Fruit fly (Drosophila melanogaster) whole organism, embryonic: ENCODE measurements around the gene CG13876.

Experiments used
- Atf6 ChIP-seq: fragments of 200-800 bp; sonication (Bioruptor generic); IDR thresholded peaks from 2 replicates; pipeline ENCODE4 v1.3.6; 2022; ENCODE audit warnings: missing biosample characterization, missing genetic modification characterization
- Bgb ChIP-seq: fragments of 200-800 bp; sonication (Bioruptor generic); IDR thresholded peaks from 2 replicates; pipeline ENCODE4 v1.3.6; 2022; ENCODE audit warnings: missing biosample characterization, missing genetic modification characterization; ENCODE audit not compliant: partially characterized antibody
- CG11456 ChIP-seq: fragments of 200-800 bp; sonication (Bioruptor generic); IDR thresholded peaks from 3 replicates; pipeline ENCODE4 v1.3.6; 2022; ENCODE audit warnings: missing biosample characterization, missing genetic modification characterization
- CG11696 ChIP-seq: fragments of 200-800 bp; sonication (Bioruptor generic); IDR thresholded peaks from 2 replicates; pipeline ENCODE4 v1.3.6; 2022; ENCODE audit warnings: missing biosample characterization, missing genetic modification characterization
- CG12155 ChIP-seq: fragments of 200-800 bp; sonication (Bioruptor generic); optimal IDR thresholded peaks from 3 replicates; lab custom pipeline; 2016; ENCODE audit warnings: missing biosample characterization, missing genetic modification characterization
- CG12236 ChIP-seq: fragments of 200-800 bp; sonication (Bioruptor generic); optimal IDR thresholded peaks from 2 replicates; lab custom pipeline; 2016; ENCODE audit warnings: missing biosample characterization, missing genetic modification characterization
- CG12942 ChIP-seq: fragments of 200-800 bp; sonication (Bioruptor generic); optimal IDR thresholded peaks from 3 replicates; lab custom pipeline; 2016; ENCODE audit warnings: missing biosample characterization, missing genetic modification characterization
- CG13296 ChIP-seq: fragments of 200-800 bp; sonication (Bioruptor generic); optimal IDR thresholded peaks from 3 replicates; lab custom pipeline; 2018; ENCODE audit warnings: missing biosample characterization, mild to moderate bottlenecking, missing genetic modification characterization
- CG14014 ChIP-seq: fragments of 200-800 bp; sonication (Bioruptor generic); IDR thresholded peaks from 2 replicates; pipeline ENCODE4 v1.3.6; 2022; ENCODE audit warnings: missing biosample characterization, missing genetic modification characterization
- CG14965 ChIP-seq: fragments of 200-800 bp; sonication (Bioruptor generic); optimal IDR thresholded peaks from 2 replicates; lab custom pipeline; 2016; ENCODE audit warnings: missing biosample characterization, missing genetic modification characterization, borderline replicate concordance
- CG1529 ChIP-seq: fragments of 200-800 bp; sonication (Bioruptor generic); optimal IDR thresholded peaks from 3 replicates; lab custom pipeline; 2018; ENCODE audit warnings: missing biosample characterization, missing genetic modification characterization
- CG16813 ChIP-seq: fragments of 200-800 bp; sonication (Bioruptor generic); IDR thresholded peaks from 3 replicates; pipeline ENCODE4 v1.3.6; 2022; ENCODE audit warnings: missing biosample characterization, missing genetic modification characterization; ENCODE audit not compliant: partially characterized antibody
- CG17186 ChIP-seq: fragments of 200-800 bp; sonication (Bioruptor generic); optimal IDR thresholded peaks from 3 replicates; lab custom pipeline; 2017; ENCODE audit warnings: missing biosample characterization, missing genetic modification reagents, missing genetic modification characterization
- CG18262 ChIP-seq: fragments of 200-800 bp; optimal IDR thresholded peaks from 3 replicates; lab custom pipeline; 2019; ENCODE audit warnings: missing biosample characterization, mild to moderate bottlenecking, missing genetic modification characterization, moderate library complexity
- CG2889 ChIP-seq: fragments of 200-800 bp; sonication (Bioruptor generic); IDR thresholded peaks from 3 replicates; pipeline ENCODE4 v1.3.6; 2022; ENCODE audit warnings: missing biosample characterization, missing genetic modification characterization
- CG31224 ChIP-seq: fragments of 200-800 bp; sonication (Bioruptor generic); IDR thresholded peaks from 2 replicates; pipeline ENCODE4 v1.3.6; 2022; ENCODE audit warnings: missing biosample characterization, missing genetic modification characterization
- CG5180 ChIP-seq: fragments of 200-800 bp; sonication (Bioruptor generic); optimal IDR thresholded peaks from 3 replicates; lab custom pipeline; 2017; ENCODE audit warnings: missing biosample characterization, missing genetic modification characterization, mild to moderate bottlenecking, moderate library complexity, missing genetic modification reagents
- CG7271 ChIP-seq: fragments of 200-800 bp; sonication (Bioruptor generic); optimal IDR thresholded peaks from 2 replicates; lab custom pipeline; 2018; ENCODE audit warnings: missing biosample characterization, mild to moderate bottlenecking, missing genetic modification characterization, moderate library complexity
- CG7963 ChIP-seq: fragments of 200-800 bp; sonication (Bioruptor generic); IDR thresholded peaks from 3 replicates; pipeline ENCODE4 v1.3.6; 2022; ENCODE audit warnings: missing biosample characterization, missing genetic modification characterization; ENCODE audit not compliant: partially characterized antibody
- CG8359 ChIP-seq: fragments of 200-800 bp; sonication (Bioruptor generic); optimal IDR thresholded peaks from 2 replicates; lab custom pipeline; 2017; ENCODE audit warnings: missing biosample characterization, mild to moderate bottlenecking, missing genetic modification characterization, borderline replicate concordance
- CG8765 ChIP-seq: fragments of 200-800 bp; sonication (Bioruptor generic); IDR thresholded peaks from 2 replicates; pipeline ENCODE4 v1.3.6; 2022; ENCODE audit warnings: missing biosample characterization, missing genetic modification characterization
- Camta ChIP-seq: fragments of 200-800 bp; sonication (Bioruptor generic); optimal IDR thresholded peaks from 2 replicates; lab custom pipeline; 2016; ENCODE audit warnings: missing biosample characterization, missing genetic modification characterization
- HLH3B ChIP-seq: fragments of 200-800 bp; sonication (Bioruptor generic); IDR thresholded peaks from 2 replicates; pipeline ENCODE4 v1.3.6; 2022; ENCODE audit warnings: missing biosample characterization, missing genetic modification characterization
- HmgD ChIP-seq: fragments of 200-800 bp; sonication (Bioruptor generic); optimal IDR thresholded peaks from 3 replicates; lab custom pipeline; 2016; ENCODE audit warnings: missing biosample characterization, missing genetic modification characterization
- Kr ChIP-seq: fragments of 200-800 bp; sonication (Bioruptor generic); optimal IDR thresholded peaks from 2 replicates; lab custom pipeline; 2017; ENCODE audit warnings: missing biosample characterization, mild to moderate bottlenecking, missing genetic modification characterization
- Lhr ChIP-seq: fragments of 200-800 bp; sonication (Bioruptor generic); optimal IDR thresholded peaks from 3 replicates; lab custom pipeline; 2017; ENCODE audit warnings: mild to moderate bottlenecking, missing biosample characterization, missing genetic modification reagents, missing genetic modification characterization
- NFAT ChIP-seq: fragments of 200-800 bp; sonication (Bioruptor generic); IDR thresholded peaks from 2 replicates; pipeline ENCODE4 v1.3.6; 2022; ENCODE audit warnings: missing biosample characterization, missing genetic modification characterization
- Nf-YB ChIP-seq: fragments of 200-800 bp; sonication (Bioruptor generic); optimal IDR thresholded peaks from 3 replicates; lab custom pipeline; 2019; ENCODE audit warnings: missing biosample characterization, mild to moderate bottlenecking, missing genetic modification characterization, moderate library complexity
- Six4 ChIP-seq: fragments of 200-800 bp; sonication (Bioruptor generic); optimal IDR thresholded peaks from 2 replicates; lab custom pipeline; 2016; ENCODE audit warnings: missing biosample characterization, missing genetic modification characterization
- Stat92E ChIP-seq, 3 experiments: fragments of >200 bp in 2 of 3; fragments of 200-800 bp in 1 of 3; sonication (Bioruptor generic) in 1 of 3; optimal IDR thresholded peaks; 2 replicates each; lab custom pipeline; 2017 to 2019; ENCODE audit warnings: missing biosample characterization in 3 of 3, missing genetic modification characterization in 3 of 3, mild to moderate bottlenecking in 1 of 3, moderate library complexity in 1 of 3
- Tbp ChIP-seq: fragments of >200 bp; optimal IDR thresholded peaks from 2 replicates; lab custom pipeline; 2018; ENCODE audit warnings: missing biosample characterization, missing genetic modification characterization
- bsh ChIP-seq, 2 experiments: fragments of 200-800 bp; sonication (Bioruptor generic); optimal IDR thresholded peaks; 2 replicates each; lab custom pipeline; 2017 to 2018; ENCODE audit warnings: mild to moderate bottlenecking in 2 of 2, missing biosample characterization in 2 of 2, missing genetic modification characterization in 2 of 2, moderate library complexity in 1 of 2
- btn ChIP-seq: fragments of 200-800 bp; sonication (Bioruptor generic); optimal IDR thresholded peaks from 2 replicates; lab custom pipeline; 2016; ENCODE audit warnings: missing biosample characterization, missing genetic modification characterization
- insv ChIP-seq, 2 experiments: fragments of 200-800 bp; sonication (Bioruptor generic); optimal IDR thresholded peaks; 3 replicates each; lab custom pipeline; 2016 to 2018; ENCODE audit warnings: missing biosample characterization in 2 of 2, missing genetic modification characterization in 2 of 2
- knrl ChIP-seq: fragments of 200-800 bp; sonication (Bioruptor generic); IDR thresholded peaks from 3 replicates; pipeline ENCODE4 v1.3.6; 2022; ENCODE audit warnings: missing biosample characterization, missing genetic modification characterization; ENCODE audit not compliant: partially characterized antibody
- maf-S ChIP-seq: fragments of 200-800 bp; sonication (Bioruptor generic); optimal IDR thresholded peaks from 2 replicates; lab custom pipeline; 2016; ENCODE audit warnings: missing biosample characterization, missing genetic modification characterization
- mld ChIP-seq: fragments of 200-800 bp; sonication (Bioruptor generic); IDR thresholded peaks from 3 replicates; pipeline ENCODE4 v1.3.6; 2022; ENCODE audit warnings: missing biosample characterization, missing genetic modification characterization; ENCODE audit not compliant: partially characterized antibody
- nau ChIP-seq: fragments of 200-800 bp; sonication (Bioruptor generic); optimal IDR thresholded peaks from 3 replicates; lab custom pipeline; 2017; ENCODE audit warnings: missing biosample characterization, mild to moderate bottlenecking, missing genetic modification characterization, missing genetic modification reagents
- nerfin-1 ChIP-seq: fragments of 200-800 bp; sonication (Bioruptor generic); optimal IDR thresholded peaks from 3 replicates; lab custom pipeline; 2019; ENCODE audit warnings: missing biosample characterization, mild to moderate bottlenecking, missing genetic modification characterization, moderate library complexity
- odd ChIP-seq: fragments of 200-800 bp; sonication (Bioruptor generic); optimal IDR thresholded peaks from 2 replicates; lab custom pipeline; 2017; ENCODE audit warnings: missing biosample characterization, mild to moderate bottlenecking, missing genetic modification characterization
- run ChIP-seq: fragments of 200-800 bp; sonication (Bioruptor generic); optimal IDR thresholded peaks from 3 replicates; lab custom pipeline; 2018; ENCODE audit warnings: missing biosample characterization, mild to moderate bottlenecking, missing genetic modification characterization
- sens-2 ChIP-seq: fragments of 200-800 bp; sonication (Bioruptor generic); IDR thresholded peaks from 2 replicates; pipeline ENCODE4 v1.3.6; 2022; ENCODE audit warnings: missing biosample characterization, missing genetic modification characterization
- sim ChIP-seq: fragments of 200-800 bp; sonication (Bioruptor generic); IDR thresholded peaks from 2 replicates; pipeline ENCODE4 v1.3.6; 2022; ENCODE audit warnings: missing biosample characterization, missing genetic modification characterization
- slou ChIP-seq: fragments of 200-800 bp; sonication (Bioruptor generic); optimal IDR thresholded peaks from 3 replicates; lab custom pipeline; 2016; ENCODE audit warnings: missing biosample characterization, missing genetic modification characterization
- slp2 ChIP-seq: fragments of 200-800 bp; sonication (Bioruptor generic); optimal IDR thresholded peaks from 2 replicates; lab custom pipeline; 2016; ENCODE audit warnings: missing biosample characterization, missing genetic modification characterization
- toy ChIP-seq: fragments of 200-800 bp; sonication (Bioruptor generic); IDR thresholded peaks from 2 replicates; pipeline ENCODE4 v1.3.6; 2022; ENCODE audit warnings: missing biosample characterization, missing genetic modification characterization
- trem ChIP-seq: fragments of 200-800 bp; optimal IDR thresholded peaks from 3 replicates; lab custom pipeline; 2019; ENCODE audit warnings: missing biosample characterization, mild to moderate bottlenecking, missing genetic modification characterization, moderate library complexity
- twi ChIP-seq: fragments of 200-800 bp; optimal IDR thresholded peaks from 2 replicates; lab custom pipeline; 2019; ENCODE audit warnings: missing biosample characterization, mild to moderate bottlenecking, missing genetic modification characterization, moderate library complexity
- unpg ChIP-seq: fragments of 200-800 bp; sonication (Bioruptor generic); optimal IDR thresholded peaks from 3 replicates; lab custom pipeline; 2018; ENCODE audit warnings: missing biosample characterization, mild to moderate bottlenecking, missing genetic modification characterization, moderate library complexity

CG13876 gene

dm6 chr3L:246644-247199, 40.8 kb downstream of the CG13876 start (continued):
- TF ChIP-seq CG11696 (GFP tag; lab: Robert Waterston, UW) (no peak), CG5180 (peak; percentile 85), CG14965 (GFP tag; lab: Kevin White, UChicago) (no peak), trem (tag; lab: Kevin White, UChicago) (peak; percentile 83), CG7963 (GFP tag; lab: Robert Waterston, UW) (peak; percentile 80), CG18262 (tag; lab: Kevin White, UChicago) (no peak), odd (GFP tag; lab: Kevin White, UChicago) (no peak), Tbp (no peak), CG8359 (no peak), Stat92E (GFP tag; optimal IDR thresholded peaks at IDR 0.05; lab: Kevin White, UChicago) (no peak), twi (peak; percentile 44), CG8765 (GFP tag; lab: Robert Waterston, UW) (peak; percentile 30; the same call in 1 of the 2 replicates), Bgb (GFP tag; lab: Robert Waterston, UW) (peak; percentile 75), mld (GFP tag; lab: Robert Waterston, UW) (no peak), unpg (GFP tag; lab: Kevin White, UChicago) (no peak), Six4 (GFP tag; lab: Kevin White, UChicago) (no peak), insv (GFP tag; optimal IDR thresholded peaks at IDR 0.05; lab: Kevin White, UChicago) (peak in 1 of 2 experiments; percentile 30), CG14014 (GFP tag; lab: Robert Waterston, UW) (peak; percentile 60), knrl (peak; percentile 59; the same call in 2 of the 3 replicates), Kr (no peak), maf-S (GFP tag; lab: Kevin White, UChicago) (no peak), CG7271 (no peak), sens-2 (GFP tag; lab: Robert Waterston, UW) (0 out of 2 replicates have a peak, but pooled peaks have one; percentile 16), CG13296 (GFP tag; lab: Kevin White, UChicago) (no peak), Lhr (GFP tag; lab: Kevin White, UChicago) (peak; percentile 83), HLH3B (no peak), CG12155 (GFP tag; lab: Kevin White, UChicago) (no peak), sim (GFP tag; lab: Robert Waterston, UW) (no peak), HmgD (peak; percentile 51), CG17186 (GFP tag; lab: Kevin White, UChicago) (peak; percentile 67), run (no peak), CG11456 (GFP tag; lab: Robert Waterston, UW) (no peak; the same call in 1 of the 3 replicates), Nf-YB (GFP tag; lab: Kevin White, UChicago) (peak; percentile 98), bsh (GFP tag; optimal IDR thresholded peaks at IDR 0.05; lab: Kevin White, UChicago) (no peak), CG12942 (GFP tag; lab: Kevin White, UChicago) (no peak), slou (no peak), Camta (peak; percentile 72), toy (GFP tag; lab: Robert Waterston, UW) (no peak), nerfin-1 (tag; lab: Kevin White, UChicago) (peak; percentile 15), NFAT (no peak; the same call in 1 of the 2 replicates), CG2889 (GFP tag; lab: Robert Waterston, UW) (no peak), CG31224 (GFP tag; lab: Robert Waterston, UW) (no peak), slp2 (peak; percentile 28), CG1529 (GFP tag; lab: Kevin White, UChicago) (no peak), Atf6 (no peak), btn (GFP tag; lab: Kevin White, UChicago) (no peak), CG16813 (GFP tag; lab: Robert Waterston, UW) (peak; percentile 73), nau (no peak), CG12236 (GFP tag; lab: Kevin White, UChicago) (no peak)
